Fruit fly (Drosophila melanogaster) Kc167 (cell line): ENCODE data around the gene Osi5.

Experiments used
- Myc ChIP-seq: fragments of >200 bp; optimal IDR thresholded peaks from 2 replicates; lab custom pipeline; 2017; ENCODE audit warnings: missing external identifiers
- Sin3A ChIP-seq: fragments of >200 bp; optimal IDR thresholded peaks from 2 replicates; lab custom pipeline; 2018; ENCODE audit warnings: missing external identifiers
- h ChIP-seq: fragments of >200 bp; optimal IDR thresholded peaks from 3 replicates; lab custom pipeline; 2018; ENCODE audit warnings: missing external identifiers
- insv ChIP-seq: fragments of >200 bp; optimal IDR thresholded peaks from 3 replicates; lab custom pipeline; 2018; ENCODE audit warnings: missing external identifiers
- psq ChIP-seq: fragments of >200 bp; optimal IDR thresholded peaks from 2 replicates; lab custom pipeline; 2017; ENCODE audit warnings: missing external identifiers
- ttk ChIP-seq: sonication (Bioruptor generic); optimal IDR thresholded peaks from 2 replicates; lab custom pipeline; 2017; ENCODE audit warnings: missing external identifiers

Osi5 gene

dm6 chr3R:6226997-6227562 is at the start of gene Osi5:
Gene Osi5 (plus strand): TSS chr3R:6227512.
- TF ChIP-seq ttk (lab: Kevin White, UChicago) (no peak), insv (lab: Kevin White, UChicago) (no peak), psq (lab: Kevin White, UChicago) (no peak), h (lab: Kevin White, UChicago) (no peak), Myc (lab: Kevin White, UChicago) (no peak)

DNA sequence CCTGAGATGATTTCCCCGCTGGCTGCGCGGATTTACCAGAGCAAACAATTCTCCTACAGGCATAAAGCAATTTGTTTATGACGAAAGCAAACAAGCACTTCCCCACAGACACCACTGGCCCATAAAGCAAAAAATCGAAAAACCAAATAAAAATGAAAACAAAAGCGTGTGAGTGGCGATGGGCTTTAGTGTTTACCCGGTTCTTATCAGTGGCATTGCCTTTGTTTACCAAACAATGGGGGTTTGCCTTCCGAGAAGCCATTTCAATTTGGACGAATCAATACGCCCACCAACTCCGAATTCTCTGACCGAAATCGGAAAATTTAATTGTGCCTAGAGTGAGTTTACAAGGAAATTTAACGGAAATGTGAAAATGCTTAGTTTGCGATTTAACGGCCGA is 44.8 kb upstream of the Osi5 start:
- TF ChIP-seq Myc (lab: Kevin White, UChicago) (no peak), h (lab: Kevin White, UChicago) (no peak), ttk (lab: Kevin White, UChicago) (no peak), psq (lab: Kevin White, UChicago) (no peak), insv (lab: Kevin White, UChicago) (no peak), Sin3A (no peak)

DNA sequence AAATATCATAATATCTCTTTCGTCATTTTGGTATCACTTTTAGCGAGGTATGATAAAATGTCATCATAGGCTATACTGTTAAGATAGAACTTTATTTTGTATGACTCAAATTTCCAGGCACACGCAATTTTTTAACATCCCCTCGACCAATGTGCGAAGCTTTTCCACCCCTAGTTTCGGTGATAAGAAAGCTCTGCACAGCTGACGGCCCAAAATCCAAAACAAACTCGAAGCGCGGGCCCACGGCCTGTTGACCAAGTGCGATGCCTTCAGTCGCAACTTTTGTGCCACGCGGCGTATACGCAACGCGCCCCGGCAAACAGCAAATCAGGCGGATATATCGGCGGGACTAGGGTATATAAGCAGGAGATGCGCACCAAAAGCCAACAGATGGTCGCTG is 40.3 kb upstream of the Osi5 start, which contains the start of gene NPFR:
Gene NPFR (plus strand): TSS at position 301 of the 400 bp plus-strand sequence.
- no peak for TF ChIP-seq psq (lab: Kevin White, UChicago)
- no peak for TF ChIP-seq Myc (lab: Kevin White, UChicago)
- no peak for TF ChIP-seq Sin3A
- TF ChIP-seq insv (lab: Kevin White, UChicago), result no peak
- no peak for TF ChIP-seq h (lab: Kevin White, UChicago)
- no peak for TF ChIP-seq ttk (lab: Kevin White, UChicago)

dm6 chr3R:6196416-6196815 is 30.9 kb upstream of the Osi5 start:
- TF ChIP-seq insv (lab: Kevin White, UChicago) (no peak), ttk (lab: Kevin White, UChicago) (no peak), h (lab: Kevin White, UChicago) (no peak), Myc (lab: Kevin White, UChicago) (no peak), Sin3A (no peak), psq (lab: Kevin White, UChicago) (no peak)

DNA sequence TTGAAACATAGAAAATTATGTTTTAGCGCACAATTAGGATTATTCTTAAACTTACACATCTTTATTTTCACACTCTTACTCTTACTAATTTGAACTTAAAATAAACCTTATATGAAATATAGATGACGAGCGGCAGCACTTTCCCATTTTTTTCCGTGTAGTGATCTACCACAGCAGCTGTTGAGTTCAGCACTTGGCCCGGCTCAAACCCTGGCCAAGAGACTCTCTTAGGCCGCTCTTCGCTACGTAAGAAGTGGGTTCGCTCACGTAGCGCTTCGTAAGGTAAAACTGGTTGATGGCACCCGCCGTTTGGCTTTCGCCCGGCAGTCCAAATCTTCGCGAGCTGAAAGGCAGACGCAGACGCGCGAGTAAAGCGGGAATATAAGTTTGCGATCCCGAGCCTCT is 28.8 kb upstream of the Osi5 start, which contains the start of gene Osi24:
Gene Osi24 (plus strand): TSS at position 324 of the 405 bp plus-strand sequence.
- TF ChIP-seq psq (lab: Kevin White, UChicago), result no peak
- TF ChIP-seq Sin3A, result no peak
- no peak for TF ChIP-seq h (lab: Kevin White, UChicago)
- TF ChIP-seq insv (lab: Kevin White, UChicago), result no peak
- no peak for TF ChIP-seq Myc (lab: Kevin White, UChicago)
- TF ChIP-seq ttk (lab: Kevin White, UChicago), result no peak

dm6 chr3R:6199717-6200116 is 27.6 kb upstream of the Osi5 start:
- TF ChIP-seq Sin3A, result no peak
- TF ChIP-seq h (lab: Kevin White, UChicago), result no peak
- TF ChIP-seq ttk (lab: Kevin White, UChicago), result no peak
- no peak for TF ChIP-seq psq (lab: Kevin White, UChicago)

dm6 chr3R:6203000-6203399 is 24.3 kb upstream of the Osi5 start:
- TF ChIP-seq Myc (lab: Kevin White, UChicago) (no peak), Sin3A (no peak), insv (lab: Kevin White, UChicago) (no peak), h (lab: Kevin White, UChicago) (no peak), psq (lab: Kevin White, UChicago) (no peak), ttk (lab: Kevin White, UChicago) (no peak)

DNA sequence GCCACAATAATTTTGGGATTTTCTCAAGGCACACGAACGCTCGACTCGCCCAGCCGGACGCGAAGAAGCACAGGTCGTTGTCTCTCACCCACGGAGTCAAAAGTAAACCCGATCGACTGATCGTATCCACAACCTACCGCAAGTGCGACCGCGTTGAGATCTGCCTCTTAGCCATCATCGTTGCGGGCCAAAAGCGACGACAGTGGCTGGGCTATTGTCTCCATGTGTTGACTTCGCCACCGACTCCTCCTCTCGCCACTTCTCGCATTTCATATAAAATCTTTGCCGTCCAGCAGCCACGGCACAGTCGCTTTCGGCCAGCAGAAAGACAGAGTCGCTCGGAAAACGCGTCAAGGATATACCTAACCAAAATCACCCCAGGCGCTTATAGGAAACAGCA is 18.2 kb upstream of the Osi5 start, which contains the start of gene Osi2:
Gene Osi2 (plus strand): TSS at position 301 of the 400 bp plus-strand sequence.
- TF ChIP-seq h (lab: Kevin White, UChicago) (no peak), ttk (lab: Kevin White, UChicago) (no peak), insv (lab: Kevin White, UChicago) (no peak), Myc (lab: Kevin White, UChicago) (no peak), psq (lab: Kevin White, UChicago) (no peak), Sin3A (no peak)

- TF ChIP-seq Myc (lab: Kevin White, UChicago), result no peak
- TF ChIP-seq insv (lab: Kevin White, UChicago), result no peak
- TF ChIP-seq h (lab: Kevin White, UChicago), result no peak
- no peak for TF ChIP-seq Sin3A
- no peak for TF ChIP-seq psq (lab: Kevin White, UChicago)
- no peak for TF ChIP-seq ttk (lab: Kevin White, UChicago)
These were observed 16.9 kb upstream of the Osi5 start for dm6 chr3R:6210266-6211040.

DNA sequence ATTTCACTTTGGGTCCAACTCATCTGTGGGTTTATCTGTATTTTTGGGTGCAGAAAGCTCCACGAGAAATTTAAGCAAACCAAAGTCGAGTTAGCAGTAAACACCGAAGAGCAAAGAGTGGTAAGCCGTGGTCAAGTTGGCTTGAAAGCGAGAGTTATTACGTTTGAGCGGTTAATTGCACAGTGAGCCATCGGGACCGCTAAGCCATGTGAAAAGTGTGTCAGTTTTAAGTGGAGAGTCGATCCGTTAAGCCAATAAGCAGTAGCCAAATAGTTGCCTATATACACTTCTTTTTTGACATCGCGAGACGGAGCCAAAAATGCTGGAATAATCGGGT is 16.3 kb upstream of the Osi5 start:
- TF ChIP-seq insv (lab: Kevin White, UChicago) (no peak), Myc (lab: Kevin White, UChicago) (no peak), Sin3A (no peak), h (lab: Kevin White, UChicago) (no peak), ttk (lab: Kevin White, UChicago) (no peak), psq (lab: Kevin White, UChicago) (no peak)

dm6 chr3R:6214227-6214626 is 13.1 kb upstream of the Osi5 start:
- TF ChIP-seq ttk (lab: Kevin White, UChicago) (no peak), insv (lab: Kevin White, UChicago) (no peak)
